Worm (Caenorhabditis elegans): ENCODE measurements around the gene srx-95.

- TF ChIP-seq lin-54 (GFP tag; optimal IDR thresholded peaks at IDR 0.05) (no peak), bed-2 (GFP tag; IDR thresholded peaks at IDR 0.05) (no peak), tbx-9 (tag; optimal IDR thresholded peaks at IDR 0.05; ENCODE audit: borderline replicate concordance) (no peak), nfya-2 (GFP tag; IDR thresholded peaks at IDR 0.05) (no peak), mxl-1 (tag; optimal IDR thresholded peaks at IDR 0.05) (no peak), ztf-18 (tag; optimal IDR thresholded peaks at IDR 0.05) (no peak), sea-2 (GFP tag; IDR thresholded peaks at IDR 0.05) (no peak), T26A5.8 (tag; optimal IDR thresholded peaks at IDR 0.05) (no peak), hlh-26 (GFP tag; conservative IDR thresholded peaks at IDR 0.05) (no peak), lin-40 (tag; optimal IDR thresholded peaks at IDR 0.05) (no peak)
Observed at ce11 chrII:6772482-6772881, 17.9 kb upstream of the srx-95 start.
